Fruit fly (Drosophila melanogaster): ENCODE results near the gene Mpi.

The Mpi gene

DNA sequence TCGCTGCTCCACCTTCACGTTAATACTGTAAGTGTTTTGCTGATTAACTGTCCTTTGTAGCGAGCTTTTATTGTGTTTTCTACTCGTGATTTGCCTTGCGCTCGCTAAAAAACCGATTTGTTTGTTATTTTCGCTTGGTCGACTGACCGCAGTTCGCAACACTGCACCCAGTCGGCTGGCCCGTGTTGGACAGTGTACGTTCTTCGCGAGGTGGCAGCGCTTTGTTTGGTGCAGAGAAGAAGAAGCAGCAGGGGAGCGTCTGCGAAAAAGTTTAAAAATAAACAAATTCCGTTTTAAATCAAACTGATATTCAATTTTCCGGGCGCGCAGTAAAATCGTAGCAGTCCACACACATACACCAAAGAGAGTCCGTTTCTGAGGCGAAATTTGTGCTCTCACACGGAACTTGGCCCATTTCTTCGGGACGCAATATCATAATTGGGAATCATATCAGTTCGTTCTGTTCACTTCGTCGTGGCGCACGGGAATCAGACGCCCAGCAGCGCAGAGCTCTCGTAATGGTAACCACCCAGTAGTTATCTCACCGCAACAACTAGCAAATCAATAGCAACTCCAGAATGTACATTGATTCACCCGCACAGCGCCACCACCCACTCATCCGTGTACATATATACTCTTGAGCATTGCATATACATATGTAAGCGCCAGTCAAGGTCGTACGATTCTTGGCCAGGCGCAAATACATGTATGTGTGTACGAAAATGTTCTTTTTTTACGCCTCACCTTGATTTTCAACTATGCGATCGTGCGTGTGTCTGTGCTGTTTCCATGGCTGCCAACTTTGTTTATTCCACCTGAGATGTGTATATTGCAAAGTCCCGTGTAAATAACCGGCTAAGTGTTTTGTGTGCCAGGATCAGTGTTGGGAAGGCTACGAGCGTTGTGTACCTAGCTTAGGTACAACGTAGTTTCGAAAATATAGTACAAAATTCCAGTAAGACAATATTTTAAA, 8.5 kb downstream of the Mpi start, which contains the start of gene Naa80 (continued):
- TF ChIP-seq luna (GFP tag; optimal IDR thresholded peaks at IDR 0.05) (peak; percentile 49), Ets65A (GFP tag) (peak; percentile 95), Hsf (GFP tag; optimal IDR thresholded peaks at IDR 0.05) (peak; percentile 75), HHEX (GFP tag; optimal IDR thresholded peaks at IDR 0.05) (peak; percentile 66), CG8281 (tag; optimal IDR thresholded peaks at IDR 0.05) (no peak), BtbVII (GFP tag; optimal IDR thresholded peaks at IDR 0.05) (peak; percentile 4), E2f1 (GFP tag; IDR thresholded peaks at IDR 0.05) (peak; percentile 58; the same call in 1 of the 2 replicates), ac (GFP tag; optimal IDR thresholded peaks at IDR 0.05) (no peak), Nf-YB (GFP tag; optimal IDR thresholded peaks at IDR 0.05) (no peak), CG18619 (GFP tag; optimal IDR thresholded peaks at IDR 0.05) (peak; percentile 54), CG13424 (tag; optimal IDR thresholded peaks at IDR 0.05) (peak; percentile 52), Nf-YC (tag; optimal IDR thresholded peaks at IDR 0.05) (peak; percentile 52), pb (GFP tag; optimal IDR thresholded peaks at IDR 0.05) (peak; percentile 48), CG17328 (GFP tag; IDR thresholded peaks at IDR 0.05) (no peak; the same call in 1 of the 2 replicates), Hr39 (optimal IDR thresholded peaks at IDR 0.05) (no peak), CG30020 (tag; optimal IDR thresholded peaks at IDR 0.05) (peak; percentile 9), MBD-R2 (GFP tag; IDR thresholded peaks at IDR 0.05) (peak; percentile 96), Oaz (GFP tag; IDR thresholded peaks at IDR 0.05) (no peak), CG10267 (tag; optimal IDR thresholded peaks at IDR 0.05) (peak; percentile 95), CG13775 (GFP tag; optimal IDR thresholded peaks at IDR 0.05) (peak; percentile 9), ken (GFP tag; IDR thresholded peaks at IDR 0.05) (peak; percentile 82), TFAM (GFP tag; optimal IDR thresholded peaks at IDR 0.05) (no peak), Ets97D (GFP tag; optimal IDR thresholded peaks at IDR 0.05) (peak; percentile 87), CG8290 (GFP tag; optimal IDR thresholded peaks at IDR 0.05) (peak; percentile 40), CG8290 (tag; optimal IDR thresholded peaks at IDR 0.05) (peak in 1 of 2 experiments; percentile 90), CG11093 (GFP tag; IDR thresholded peaks at IDR 0.05) (no peak), CG15011 (GFP tag; optimal IDR thresholded peaks at IDR 0.05) (no peak), crol (GFP tag; IDR thresholded peaks at IDR 0.05) (0 out of 2 replicates have a peak, but pooled peaks have one; percentile 20), CG7987 (GFP tag; optimal IDR thresholded peaks at IDR 0.05) (peak; percentile 66), Eip74EF (GFP tag; optimal IDR thresholded peaks at IDR 0.05) (no peak), Camta (GFP tag; optimal IDR thresholded peaks at IDR 0.05) (peak; percentile 35), cwo (GFP tag; optimal IDR thresholded peaks at IDR 0.05) (peak; percentile 25), Sry-δ (GFP tag; optimal IDR thresholded peaks at IDR 0.05) (peak; percentile 54), CG3847 (GFP tag; IDR thresholded peaks at IDR 0.05) (peak; percentile 94), wek (GFP tag; optimal IDR thresholded peaks at IDR 0.05) (no peak), sug (tag; optimal IDR thresholded peaks at IDR 0.05) (peak; percentile 71), gfzf (GFP tag; optimal IDR thresholded peaks at IDR 0.05) (peak; percentile 38), ato (GFP tag; IDR thresholded peaks at IDR 0.05; ENCODE audit: partially characterized antibody) (no peak; the same call in 1 of the 2 replicates), Fer2 (tag; optimal IDR thresholded peaks at IDR 0.05) (peak; percentile 8), corto (GFP tag; optimal IDR thresholded peaks at IDR 0.05) (no peak), kah (GFP tag; optimal IDR thresholded peaks at IDR 0.05) (peak; percentile 31), CG9609 (GFP tag; optimal IDR thresholded peaks at IDR 0.05) (peak; percentile 78), Fer3 (tag; optimal IDR thresholded peaks at IDR 0.05) (peak; percentile 45), hbn (GFP tag; IDR thresholded peaks at IDR 0.05; ENCODE audit: partially characterized antibody) (no peak), tgo (GFP tag; IDR thresholded peaks at IDR 0.05) (peak; percentile 18; the same call in 1 of the 3 replicates), Med (GFP tag) (peak; percentile 99), shn (GFP tag; optimal IDR thresholded peaks at IDR 0.05) (peak; percentile 67), CG5953 (GFP tag; IDR thresholded peaks at IDR 0.05) (no peak)

Data from whole organism, embryonic.